Worm (Caenorhabditis elegans): ENCODE data around the gene C29H12.6.

The C29H12.6 gene

ce11 chrII:6077604-6078003, 40.5 kb downstream of the C29H12.6 start, which contains the start of gene H12I13.6:
Gene H12I13.6, plus strand, starts transcription at chrII:6077904.
- no peak for TF ChIP-seq let-607 (tag; optimal IDR thresholded peaks at IDR 0.05)
- no peak for TF ChIP-seq snpc-1.3 (tag; optimal IDR thresholded peaks at IDR 0.05; ENCODE audit: insufficient read depth)
- no peak for TF ChIP-seq nfyb-1 (GFP tag; IDR thresholded peaks at IDR 0.05)
- no peak for TF ChIP-seq nhr-179 (tag; optimal IDR thresholded peaks at IDR 0.05)
- no peak for TF ChIP-seq pha-4 (tag; optimal IDR thresholded peaks at IDR 0.05)
- TF ChIP-seq hlh-12 (tag; optimal IDR thresholded peaks at IDR 0.05): no peak
- no peak for TF ChIP-seq chd-7 (tag; optimal IDR thresholded peaks at IDR 0.05)
- TF ChIP-seq xnd-1 (tag; optimal IDR thresholded peaks at IDR 0.05): no peak
- TF ChIP-seq gei-17 (GFP tag; optimal IDR thresholded peaks at IDR 0.05): no peak
- no peak for TF ChIP-seq egl-18 (GFP tag; IDR thresholded peaks at IDR 0.05)
- no peak for TF ChIP-seq snpc-3.4 (tag; optimal IDR thresholded peaks at IDR 0.05)
- TF ChIP-seq tlf-1 (GFP tag; optimal IDR thresholded peaks at IDR 0.05): no peak
- TF ChIP-seq ztf-18 (tag; optimal IDR thresholded peaks at IDR 0.05): no peak
- no peak for TF ChIP-seq lsl-1 (GFP tag; optimal IDR thresholded peaks at IDR 0.05)
- no peak for TF ChIP-seq ceh-27 (GFP tag; optimal IDR thresholded peaks at IDR 0.05)
- no peak for TF ChIP-seq mcd-1 (GFP tag; IDR thresholded peaks at IDR 0.05)
- TF ChIP-seq zim-3 (tag; optimal IDR thresholded peaks at IDR 0.05): no peak
- TF ChIP-seq Y53F4B.3 (GFP tag; IDR thresholded peaks at IDR 0.05): no peak
- no peak for TF ChIP-seq sptf-2 (GFP tag; optimal IDR thresholded peaks at IDR 0.05)
- TF ChIP-seq bed-2 (GFP tag; IDR thresholded peaks at IDR 0.05): no peak

ce11 chrII:6067066-6067465, 51.0 kb downstream of the C29H12.6 start, which contains the start of gene H12I13.1:
Gene H12I13.1, minus strand, starts transcription at chrII:6067166.
- TF ChIP-seq dpff-1 (tag; optimal IDR thresholded peaks at IDR 0.05): no peak
- TF ChIP-seq xnd-1 (tag; optimal IDR thresholded peaks at IDR 0.05): no peak
- TF ChIP-seq mcd-1 (GFP tag; IDR thresholded peaks at IDR 0.05): no peak
- no peak for TF ChIP-seq hlh-12 (tag; optimal IDR thresholded peaks at IDR 0.05)
- no peak for TF ChIP-seq F55B11.4 (tag; optimal IDR thresholded peaks at IDR 0.05; ENCODE audit: borderline replicate concordance, insufficient read depth)
- no peak for TF ChIP-seq attf-3 (GFP tag; conservative IDR thresholded peaks at IDR 0.05)
- no peak for TF ChIP-seq cebp-1 (GFP tag; IDR thresholded peaks at IDR 0.05)
- no peak for TF ChIP-seq cebp-1 (tag; optimal IDR thresholded peaks at IDR 0.05)
- TF ChIP-seq somi-1 (GFP tag; optimal IDR thresholded peaks at IDR 0.05): no peak
- TF ChIP-seq F33H1.4 (GFP tag; IDR thresholded peaks at IDR 0.05): no peak
- no peak for TF ChIP-seq nfyb-1 (GFP tag; IDR thresholded peaks at IDR 0.05)
- no peak for TF ChIP-seq egl-18 (GFP tag; IDR thresholded peaks at IDR 0.05)
